Fruit fly (Drosophila melanogaster): ENCODE measurements around the gene amd.

Gene amd

DNA sequence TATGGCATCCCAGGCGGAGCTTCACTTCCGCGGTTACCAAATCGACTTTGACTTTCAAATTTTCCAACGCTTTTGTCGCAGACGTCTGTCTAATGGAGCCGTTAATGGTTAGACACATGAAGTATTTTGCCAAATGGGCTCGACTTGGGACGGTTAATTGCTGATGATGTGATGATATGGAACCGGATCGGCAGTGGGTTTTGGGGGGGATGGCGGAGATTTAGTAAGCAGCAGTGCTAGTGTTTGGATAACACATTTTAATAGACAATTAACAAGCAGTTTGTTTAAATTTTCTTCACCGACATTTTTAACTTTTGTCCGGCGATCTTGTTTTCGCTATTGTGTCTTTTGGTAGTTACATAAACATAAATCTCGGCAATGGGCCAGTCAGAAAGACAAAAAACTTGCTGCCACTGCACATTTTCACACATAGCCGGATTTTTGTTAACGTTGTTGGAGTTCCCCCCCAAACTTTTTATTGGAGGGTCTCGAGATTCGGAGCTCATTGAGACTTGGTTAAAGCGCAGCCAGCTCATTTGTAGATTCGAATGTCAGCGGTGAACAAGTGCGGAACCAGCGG is at the start of gene amd:
TSS of gene amd (plus strand) at position 530 of the 580 bp plus-strand sequence.
- no peak for TF ChIP-seq fru (GFP tag; optimal IDR thresholded peaks at IDR 0.05)
- no peak for TF ChIP-seq HLH106 (tag; optimal IDR thresholded peaks at IDR 0.05)
- no peak for TF ChIP-seq sv (GFP tag; optimal IDR thresholded peaks at IDR 0.05)
- no peak for TF ChIP-seq dmrt93B (GFP tag; optimal IDR thresholded peaks at IDR 0.05)
- no peak for TF ChIP-seq rgr (GFP tag; optimal IDR thresholded peaks at IDR 0.05)
- TF ChIP-seq Hr78 (GFP tag; optimal IDR thresholded peaks at IDR 0.05), result no peak
- no peak for TF ChIP-seq Jra (GFP tag; optimal IDR thresholded peaks at IDR 0.05)
- no peak for TF ChIP-seq N (GFP tag; optimal IDR thresholded peaks at IDR 0.05)
- TF ChIP-seq Hnf4 (GFP tag; optimal IDR thresholded peaks at IDR 0.05), result no peak
- no peak for TF ChIP-seq CG32264 (GFP tag; optimal IDR thresholded peaks at IDR 0.05)
- TF ChIP-seq Mio (GFP tag; optimal IDR thresholded peaks at IDR 0.05), result no peak
- TF ChIP-seq Dfd (GFP tag; optimal IDR thresholded peaks at IDR 0.05), result no peak
- TF ChIP-seq ey (GFP tag; optimal IDR thresholded peaks at IDR 0.05), result no peak
- no peak for TF ChIP-seq woc (GFP tag; optimal IDR thresholded peaks at IDR 0.05)
- no peak for TF ChIP-seq brk (GFP tag; optimal IDR thresholded peaks at IDR 0.05)

- TF ChIP-seq Hr83 (GFP tag; optimal IDR thresholded peaks at IDR 0.05; ENCODE audit: poor library complexity, severe bottlenecking) (no peak), usp (GFP tag; optimal IDR thresholded peaks at IDR 0.05) (no peak), Myc (optimal IDR thresholded peaks at IDR 0.05) (peak; percentile 36), HLH106 (tag; optimal IDR thresholded peaks at IDR 0.05) (no peak), pan (optimal IDR thresholded peaks at IDR 0.05) (no peak)
These were observed 46.8 kb upstream of the amd start, which contains the start of gene Dus4 for dm6 chr2L:19063090-19063692. Dus4 (plus strand) TSS chr2L:19063295.

dm6 chr2L:19064706-19065105 is 45.2 kb upstream of the amd start, which contains the start of gene CG17343:
CG17343 (plus strand) TSS chr2L:19064929.
- no peak for TF ChIP-seq CG9705 (GFP tag; optimal IDR thresholded peaks at IDR 0.05)
- TF ChIP-seq Rel (GFP tag; optimal IDR thresholded peaks at IDR 0.05), result no peak
- TF ChIP-seq Rel (tag; optimal IDR thresholded peaks at IDR 0.05), result peak; percentile 90

DNA sequence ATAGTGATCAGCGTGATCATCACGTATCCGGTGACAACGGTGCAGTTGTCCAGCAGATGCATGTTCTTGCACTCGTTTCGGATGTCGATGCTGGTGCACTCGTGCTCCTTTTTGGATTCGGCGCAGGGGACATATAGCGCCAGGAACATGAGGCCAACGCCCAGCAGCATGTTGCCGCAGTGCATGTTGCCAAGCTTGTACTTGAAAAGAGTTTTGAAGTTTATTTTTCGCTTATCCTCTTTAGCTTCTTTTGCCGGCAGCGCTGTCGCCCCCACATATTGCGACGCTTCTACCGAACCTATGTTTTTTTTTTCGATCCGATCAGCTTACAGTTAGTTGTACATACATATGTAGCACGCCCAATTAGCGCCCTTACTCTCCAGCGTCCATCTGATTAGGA is 41.6 kb upstream of the amd start:
- TF ChIP-seq dmrt93B (GFP tag; optimal IDR thresholded peaks at IDR 0.05) (no peak), Abd-B (GFP tag; optimal IDR thresholded peaks at IDR 0.05) (no peak), br (GFP tag; optimal IDR thresholded peaks at IDR 0.05) (no peak), Dfd (GFP tag; optimal IDR thresholded peaks at IDR 0.05) (no peak), Sp1 (GFP tag; optimal IDR thresholded peaks at IDR 0.05) (no peak), Hnf4 (GFP tag; optimal IDR thresholded peaks at IDR 0.05) (no peak), Hr78 (GFP tag; optimal IDR thresholded peaks at IDR 0.05) (no peak), Jra (GFP tag; optimal IDR thresholded peaks at IDR 0.05) (no peak), psq (GFP tag; optimal IDR thresholded peaks at IDR 0.05) (no peak), fru (GFP tag; optimal IDR thresholded peaks at IDR 0.05) (no peak), ey (GFP tag; optimal IDR thresholded peaks at IDR 0.05) (no peak), Rel (GFP tag; optimal IDR thresholded peaks at IDR 0.05) (no peak), Rel (tag; optimal IDR thresholded peaks at IDR 0.05) (no peak), h (GFP tag; optimal IDR thresholded peaks at IDR 0.05) (no peak), OdsH (GFP tag; optimal IDR thresholded peaks at IDR 0.05) (no peak), HLH106 (tag; optimal IDR thresholded peaks at IDR 0.05) (no peak), woc (GFP tag; optimal IDR thresholded peaks at IDR 0.05) (no peak)

dm6 chr2L:19069548-19070145 is 40.3 kb upstream of the amd start, which contains the start of gene CG10702:
CG10702 (minus strand) TSS chr2L:19069851.
- TF ChIP-seq h (GFP tag; optimal IDR thresholded peaks at IDR 0.05), result no peak
- peak; percentile 45 for TF ChIP-seq woc (GFP tag; optimal IDR thresholded peaks at IDR 0.05)

- TF ChIP-seq Sp1 (GFP tag; optimal IDR thresholded peaks at IDR 0.05) (no peak), jim (GFP tag; optimal IDR thresholded peaks at IDR 0.05) (no peak), fru (GFP tag; optimal IDR thresholded peaks at IDR 0.05) (peak; percentile 31), Dif (GFP tag; optimal IDR thresholded peaks at IDR 0.05; ENCODE audit: partially characterized antibody) (no peak), woc (GFP tag; optimal IDR thresholded peaks at IDR 0.05) (peak; percentile 73), tai (GFP tag; optimal IDR thresholded peaks at IDR 0.05) (no peak), dsf (GFP tag; optimal IDR thresholded peaks at IDR 0.05; ENCODE audit: borderline replicate concordance) (no peak), lola (GFP tag; optimal IDR thresholded peaks at IDR 0.05) (no peak), h (GFP tag; optimal IDR thresholded peaks at IDR 0.05) (peak; percentile 42), HLH106 (tag; optimal IDR thresholded peaks at IDR 0.05) (peak; percentile 62), dl (GFP tag; optimal IDR thresholded peaks at IDR 0.05; ENCODE audit: insufficient read depth in 1 of 2, partially characterized antibody in 2 of 2) (no peak), Hnf4 (GFP tag; optimal IDR thresholded peaks at IDR 0.05) (no peak), OdsH (GFP tag; optimal IDR thresholded peaks at IDR 0.05) (peak; percentile 12), Hr78 (GFP tag; optimal IDR thresholded peaks at IDR 0.05) (no peak), rgr (GFP tag; optimal IDR thresholded peaks at IDR 0.05) (no peak), ey (GFP tag; optimal IDR thresholded peaks at IDR 0.05) (peak; percentile 29), Abd-B (GFP tag; optimal IDR thresholded peaks at IDR 0.05) (no peak), N (GFP tag; optimal IDR thresholded peaks at IDR 0.05) (no peak), br (GFP tag; optimal IDR thresholded peaks at IDR 0.05) (peak; percentile 29), GATAd (GFP tag; optimal IDR thresholded peaks at IDR 0.05) (no peak), usp (GFP tag; optimal IDR thresholded peaks at IDR 0.05) (no peak), Mio (GFP tag; optimal IDR thresholded peaks at IDR 0.05) (no peak), CrebA (GFP tag; optimal IDR thresholded peaks at IDR 0.05; ENCODE audit: borderline replicate concordance) (no peak), psq (GFP tag; optimal IDR thresholded peaks at IDR 0.05) (no peak)
These were observed 38.2 kb upstream of the amd start for dm6 chr2L:19071713-19072112.
